Worm (Caenorhabditis elegans): ENCODE results near the gene C17E7.4.

DNA sequence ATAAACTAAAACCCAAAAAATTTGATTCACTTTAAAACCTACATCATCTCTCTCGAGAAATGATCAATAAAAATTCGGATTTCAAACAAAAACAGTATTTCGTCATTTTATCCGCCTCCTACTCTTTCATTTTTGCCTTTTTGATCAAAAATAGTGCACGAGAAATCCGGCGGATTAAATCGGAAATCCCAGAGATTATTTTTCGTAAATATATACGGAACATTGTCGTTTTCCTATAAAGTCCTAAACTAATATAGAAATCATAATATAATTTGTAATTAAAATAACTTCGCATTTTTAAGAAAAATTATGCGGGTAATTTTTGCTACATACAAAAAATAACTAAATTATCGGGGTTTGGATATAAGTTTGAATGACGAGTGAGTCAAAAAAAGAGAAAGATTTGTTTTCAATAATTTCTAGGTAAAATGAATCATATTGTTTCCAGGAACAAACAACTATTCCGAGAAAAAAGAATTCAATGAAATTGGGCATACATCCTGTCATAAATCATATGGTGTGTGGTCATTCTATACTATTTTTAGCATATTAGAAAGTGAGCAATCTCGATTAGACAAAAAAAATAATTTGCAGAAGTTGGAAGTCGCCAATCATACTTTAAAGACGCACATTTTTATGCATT lies 18.4 kb upstream of the C17E7.4 start, which contains the start of gene nhr-158:
- TF ChIP-seq ref-1 (GFP tag; conservative IDR thresholded peaks at IDR 0.05) (no peak), T22C8.4 (GFP tag; IDR thresholded peaks at IDR 0.05) (no peak), ztf-23 (GFP tag; IDR thresholded peaks at IDR 0.05) (no peak), flt-1 (GFP tag; IDR thresholded peaks at IDR 0.05) (no peak), tab-1 (GFP tag; IDR thresholded peaks at IDR 0.05) (no peak), med-1 (GFP tag; optimal IDR thresholded peaks at IDR 0.05; ENCODE audit: insufficient read depth) (no peak), ztf-29 (GFP tag; IDR thresholded peaks at IDR 0.05) (no peak), klf-2 (GFP tag; conservative IDR thresholded peaks at IDR 0.05) (no peak), cog-1 (tag; optimal IDR thresholded peaks at IDR 0.05) (no peak)

Data from whole organism, midembryonic.